Worm (Caenorhabditis elegans) whole organism, L2 larva: ENCODE results near the gene F38E1.6.

Experiments used
- aly-2 ChIP-seq: fragments of 150-350 bp; optimal IDR thresholded peaks from 2 replicates; lab custom pipeline; 2014; ENCODE audit warnings: missing biosample characterization, missing genetic modification characterization
- ceh-82 ChIP-seq: fragments of 150-350 bp; optimal IDR thresholded peaks from 2 replicates; lab custom pipeline; 2014; ENCODE audit warnings: missing biosample characterization, missing genetic modification characterization
- dmd-4 ChIP-seq: sonication (generic microtip); optimal IDR thresholded peaks from 2 replicates; lab custom pipeline; 2017; ENCODE audit warnings: missing biosample characterization, missing genetic modification characterization
- egl-27 ChIP-seq: sonication (generic microtip); optimal IDR thresholded peaks from 3 replicates; lab custom pipeline; 2017; ENCODE audit warnings: missing biosample characterization, missing genetic modification reagents, missing genetic modification characterization
- peb-1 ChIP-seq: fragments of 150-350 bp; optimal IDR thresholded peaks from 2 replicates; lab custom pipeline; 2014; ENCODE audit warnings: missing biosample characterization, missing genetic modification characterization

- no peak for TF ChIP-seq ceh-82 (tag; lab: Kevin White, UChicago)
- TF ChIP-seq dmd-4 = no peak
- no peak for TF ChIP-seq peb-1 (tag; lab: Kevin White, UChicago)
- no peak for TF ChIP-seq egl-27 (tag; lab: Kevin White, UChicago)
- TF ChIP-seq aly-2 (tag; lab: Kevin White, UChicago) = no peak
These were observed 34.5 kb downstream of the F38E1.6 start, which contains the start of the genes pho-6 and F52E1.3 for ce11 chrV:8394357-8394850.
